Worm (Caenorhabditis elegans) whole organism, midembryonic: ENCODE data around the gene Y37E11AR.7.

Experiments
- T22C8.4 ChIP-seq: fragments of 200-800 bp; sonication (Bioruptor generic); IDR thresholded peaks from 2 replicates; pipeline ENCODE4 v1.3.6; 2022; ENCODE audit warnings: missing genetic modification characterization, missing compliant biosample characterization
- cog-1 ChIP-seq: sonication (generic microtip); optimal IDR thresholded peaks from 2 replicates; lab custom pipeline; 2016; ENCODE audit warnings: missing genetic modification characterization, missing compliant biosample characterization
- flt-1 ChIP-seq: fragments of 200-800 bp; sonication (Bioruptor generic); IDR thresholded peaks from 2 replicates; pipeline ENCODE4 v1.3.6; 2022; ENCODE audit warnings: missing genetic modification characterization, missing compliant biosample characterization
- klf-2 ChIP-seq: fragments of 200-800 bp; sonication (Bioruptor generic); conservative IDR thresholded peaks from 2 replicates; pipeline ENCODE4 v1.3.6; 2022; ENCODE audit warnings: missing genetic modification reagents, missing genetic modification characterization, missing compliant biosample characterization
- med-1 ChIP-seq: sonication (generic microtip); optimal IDR thresholded peaks from 2 replicates; lab custom pipeline; 2017; ENCODE audit warnings: missing genetic modification characterization, mild to moderate bottlenecking, missing compliant biosample characterization, antibody characterized with exemption, missing genetic modification reagents; ENCODE audit not compliant: insufficient read depth
- ref-1 ChIP-seq: fragments of 200-800 bp; sonication (Bioruptor generic); conservative IDR thresholded peaks from 2 replicates; pipeline ENCODE4 v1.3.6; 2022; ENCODE audit warnings: missing genetic modification reagents, missing genetic modification characterization, missing compliant biosample characterization
- tab-1 ChIP-seq: fragments of 200-800 bp; sonication (Bioruptor generic); IDR thresholded peaks from 2 replicates; pipeline ENCODE4 v1.3.6; 2022; ENCODE audit warnings: missing genetic modification characterization, missing compliant biosample characterization
- ztf-23 ChIP-seq: fragments of 200-800 bp; sonication (Bioruptor generic); IDR thresholded peaks from 2 replicates; pipeline ENCODE4 v1.3.6; 2022; ENCODE audit warnings: missing genetic modification reagents, missing genetic modification characterization, missing compliant biosample characterization
- ztf-29 ChIP-seq: fragments of 200-800 bp; sonication (Bioruptor generic); IDR thresholded peaks from 2 replicates; pipeline ENCODE4 v1.3.6; 2022; ENCODE audit warnings: missing genetic modification reagents, missing genetic modification characterization, missing compliant biosample characterization

The Y37E11AR.7 gene

ce11 chrIV:3755355-3755754 lies at the start of gene Y37E11AR.7:
Gene Y37E11AR.7 (minus strand): TSS chrIV:3755455.
- TF ChIP-seq ztf-23 (GFP tag; lab: Robert Waterston, UW): no peak
- no peak for TF ChIP-seq klf-2 (GFP tag; lab: Robert Waterston, UW)
- no peak for TF ChIP-seq ref-1 (GFP tag; lab: Robert Waterston, UW)
- no peak for TF ChIP-seq tab-1 (GFP tag; lab: Robert Waterston, UW)
- no peak for TF ChIP-seq cog-1
- no peak for TF ChIP-seq med-1
- no peak for TF ChIP-seq T22C8.4 (GFP tag; lab: Robert Waterston, UW)
- TF ChIP-seq ztf-29: no peak
- TF ChIP-seq flt-1 (GFP tag; lab: Robert Waterston, UW): no peak

ce11 chrIV:3803252-3803651 lies 48.0 kb upstream of the Y37E11AR.7 start, which contains the start of the genes algn-14 and M02B7.2:
Gene algn-14 (minus strand): TSS chrIV:3803426.
Gene M02B7.2 (plus strand): TSS chrIV:3803581.
- TF ChIP-seq T22C8.4 (GFP tag; lab: Robert Waterston, UW) (0 out of 2 replicates have a peak, but pooled peaks have one; percentile 10), flt-1 (GFP tag; lab: Robert Waterston, UW) (0 out of 2 replicates have a peak, but pooled peaks have one; percentile 15), cog-1 (no peak), ztf-23 (GFP tag; lab: Robert Waterston, UW) (peak; percentile 74), med-1 (no peak), klf-2 (GFP tag; lab: Robert Waterston, UW) (no peak)

ce11 chrIV:3800952-3801351 lies 45.7 kb upstream of the Y37E11AR.7 start, which contains the start of gene osm-3:
Gene osm-3 (minus strand): TSS chrIV:3801052.
- TF ChIP-seq T22C8.4 (GFP tag; lab: Robert Waterston, UW) (no peak), ref-1 (GFP tag; lab: Robert Waterston, UW) (no peak), med-1 (no peak), ztf-23 (GFP tag; lab: Robert Waterston, UW) (no peak), tab-1 (GFP tag; lab: Robert Waterston, UW) (no peak), ztf-29 (no peak), flt-1 (GFP tag; lab: Robert Waterston, UW) (no peak)

ce11 chrIV:3797442-3797841 lies 42.2 kb upstream of the Y37E11AR.7 start:
- no peak for TF ChIP-seq tab-1 (GFP tag; lab: Robert Waterston, UW)
- no peak for TF ChIP-seq ztf-23 (GFP tag; lab: Robert Waterston, UW)
- TF ChIP-seq klf-2 (GFP tag; lab: Robert Waterston, UW): no peak
- TF ChIP-seq ztf-29: no peak
- TF ChIP-seq flt-1 (GFP tag; lab: Robert Waterston, UW): no peak
- TF ChIP-seq ref-1 (GFP tag; lab: Robert Waterston, UW): no peak
- TF ChIP-seq T22C8.4 (GFP tag; lab: Robert Waterston, UW): no peak
- no peak for TF ChIP-seq cog-1
- no peak for TF ChIP-seq med-1

ce11 chrIV:3794437-3794836 lies 39.2 kb upstream of the Y37E11AR.7 start, which contains the start of gene K09B3.1:
Gene K09B3.1 (plus strand): TSS chrIV:3794737.
- no peak for TF ChIP-seq ztf-23 (GFP tag; lab: Robert Waterston, UW)
- no peak for TF ChIP-seq tab-1 (GFP tag; lab: Robert Waterston, UW)
- TF ChIP-seq cog-1: no peak
- no peak for TF ChIP-seq med-1
- no peak for TF ChIP-seq ref-1 (GFP tag; lab: Robert Waterston, UW)
- no peak for TF ChIP-seq klf-2 (GFP tag; lab: Robert Waterston, UW)
- TF ChIP-seq ztf-29: no peak
- no peak for TF ChIP-seq flt-1 (GFP tag; lab: Robert Waterston, UW)
- TF ChIP-seq T22C8.4 (GFP tag; lab: Robert Waterston, UW): no peak

ce11 chrIV:3783910-3784309 lies 28.7 kb upstream of the Y37E11AR.7 start, which contains the start of gene glct-6:
Gene glct-6 (plus strand): TSS chrIV:3784210.
- TF ChIP-seq flt-1 (GFP tag; lab: Robert Waterston, UW) (no peak), T22C8.4 (GFP tag; lab: Robert Waterston, UW) (no peak), ztf-23 (GFP tag; lab: Robert Waterston, UW) (no peak), ref-1 (GFP tag; lab: Robert Waterston, UW) (no peak), cog-1 (no peak), klf-2 (GFP tag; lab: Robert Waterston, UW) (no peak)

ce11 chrIV:3781539-3781938 lies 26.3 kb upstream of the Y37E11AR.7 start:
- TF ChIP-seq med-1 (no peak), cog-1 (no peak), tab-1 (GFP tag; lab: Robert Waterston, UW) (no peak), ztf-29 (no peak), klf-2 (GFP tag; lab: Robert Waterston, UW) (no peak), ref-1 (GFP tag; lab: Robert Waterston, UW) (no peak), ztf-23 (GFP tag; lab: Robert Waterston, UW) (no peak), T22C8.4 (GFP tag; lab: Robert Waterston, UW) (no peak), flt-1 (GFP tag; lab: Robert Waterston, UW) (no peak)

ce11 chrIV:3774160-3774559 lies 18.9 kb upstream of the Y37E11AR.7 start:
- TF ChIP-seq cog-1 (no peak), tab-1 (GFP tag; lab: Robert Waterston, UW) (no peak), flt-1 (GFP tag; lab: Robert Waterston, UW) (no peak), ref-1 (GFP tag; lab: Robert Waterston, UW) (no peak), ztf-29 (no peak), med-1 (no peak), klf-2 (GFP tag; lab: Robert Waterston, UW) (no peak), T22C8.4 (GFP tag; lab: Robert Waterston, UW) (no peak), ztf-23 (GFP tag; lab: Robert Waterston, UW) (no peak)

ce11 chrIV:3771182-3771581 lies 15.9 kb upstream of the Y37E11AR.7 start:
- TF ChIP-seq flt-1 (GFP tag; lab: Robert Waterston, UW): 0 out of 2 replicates have a peak, but pooled peaks have one; percentile 8

- TF ChIP-seq klf-2 (GFP tag; lab: Robert Waterston, UW) (no peak), tab-1 (GFP tag; lab: Robert Waterston, UW) (no peak), T22C8.4 (GFP tag; lab: Robert Waterston, UW) (no peak), ztf-23 (GFP tag; lab: Robert Waterston, UW) (no peak), ztf-29 (no peak), ref-1 (GFP tag; lab: Robert Waterston, UW) (no peak), cog-1 (no peak), flt-1 (GFP tag; lab: Robert Waterston, UW) (no peak), med-1 (no peak)
Measured at ce11 chrIV:3767749-3768148, 12.5 kb upstream of the Y37E11AR.7 start.
